Worm (Caenorhabditis elegans) whole organism, L4 larva: ENCODE measurements around the gene tdpo-1.

Source experiments
- F26F4.8 ChIP-seq: fragments of 200-800 bp; sonication (Bioruptor generic); conservative IDR thresholded peaks from 2 replicates; pipeline ENCODE4 v1.3.6; 2022; ENCODE audit warnings: missing genetic modification characterization, missing compliant biosample characterization
- F44E2.7 ChIP-seq: fragments of 200-800 bp; sonication (Bioruptor generic); IDR thresholded peaks from 2 replicates; pipeline ENCODE4 v2.1.2; 2022; ENCODE audit warnings: missing genetic modification characterization, missing compliant biosample characterization
- Y48G9A.11 ChIP-seq: fragments of 200-800 bp; sonication (Bioruptor generic); IDR thresholded peaks from 2 replicates; pipeline ENCODE4 v1.3.6; 2022; ENCODE audit warnings: missing genetic modification reagents, missing genetic modification characterization, missing compliant biosample characterization
- Y5F2A.4 ChIP-seq: fragments of 200-800 bp; sonication (Bioruptor generic); optimal IDR thresholded peaks from 2 replicates; lab custom pipeline; 2018; ENCODE audit warnings: mild to moderate bottlenecking, missing genetic modification characterization, missing compliant biosample characterization
- ZK337.2 ChIP-seq: fragments of 200-800 bp; sonication (Bioruptor generic); IDR thresholded peaks from 2 replicates; pipeline ENCODE4 v1.3.6; 2022; ENCODE audit warnings: missing genetic modification reagents, missing genetic modification characterization, missing compliant biosample characterization
- aha-1 ChIP-seq: fragments of 150-350 bp; peaks from one replicate; lab custom pipeline; 2014; ENCODE audit warnings: missing biosample characterization, missing genetic modification characterization
- aly-2 ChIP-seq: sonication (generic microtip); optimal IDR thresholded peaks from 2 replicates; lab custom pipeline; 2018; ENCODE audit warnings: missing biosample characterization, missing genetic modification characterization
- ama-1 ChIP-seq: fragments of 150-350 bp; optimal IDR thresholded peaks from 2 replicates; lab custom pipeline; 2014; ENCODE audit warnings: inconsistent platforms, mixed read lengths
- attf-4 ChIP-seq: sonication (generic microtip); optimal IDR thresholded peaks from 3 replicates; lab custom pipeline; 2017; ENCODE audit warnings: missing biosample characterization, missing genetic modification characterization
- ceh-28 ChIP-seq: fragments of 150-350 bp; optimal IDR thresholded peaks from 2 replicates; lab custom pipeline; 2014; ENCODE audit warnings: missing biosample characterization, missing genetic modification reagents, missing genetic modification characterization
- ceh-62 ChIP-seq: sonication (generic microtip); optimal IDR thresholded peaks from 2 replicates; lab custom pipeline; 2017; ENCODE audit warnings: missing biosample characterization, missing genetic modification characterization
- cey-2 ChIP-seq: sonication (generic microtip); optimal IDR thresholded peaks from 3 replicates; lab custom pipeline; 2017; ENCODE audit warnings: missing genetic modification characterization, mild to moderate bottlenecking, missing compliant biosample characterization, antibody characterized with exemption, borderline replicate concordance; ENCODE audit not compliant: insufficient read depth
- daf-19 ChIP-seq: fragments of 200-800 bp; sonication (Bioruptor generic); conservative IDR thresholded peaks from 2 replicates; pipeline ENCODE4 v1.3.6; 2022; ENCODE audit warnings: missing genetic modification characterization, missing compliant biosample characterization
- dmd-8 ChIP-seq: fragments of 200-800 bp; sonication (Bioruptor generic); IDR thresholded peaks from 2 replicates; pipeline ENCODE4 v1.3.6; 2022; ENCODE audit warnings: missing genetic modification characterization, missing compliant biosample characterization
- dmd-9 ChIP-seq: fragments of 200-800 bp; sonication (Bioruptor generic); IDR thresholded peaks from 2 replicates; pipeline ENCODE4 v1.3.6; 2022; ENCODE audit warnings: missing genetic modification reagents, missing genetic modification characterization, missing compliant biosample characterization
- duxl-1 ChIP-seq: sonication (generic microtip); optimal IDR thresholded peaks from 2 replicates; lab custom pipeline; 2016; ENCODE audit warnings: mild to moderate bottlenecking, missing genetic modification characterization, moderate library complexity, missing compliant biosample characterization; ENCODE audit not compliant: poor library complexity
- egl-27 ChIP-seq: sonication (generic microtip); optimal IDR thresholded peaks from 3 replicates; lab custom pipeline; 2017; ENCODE audit warnings: missing biosample characterization, missing genetic modification reagents, missing genetic modification characterization
- egl-43 ChIP-seq: fragments of 200-800 bp; sonication (Bioruptor generic); IDR thresholded peaks from 2 replicates; pipeline ENCODE4 v1.3.6; 2022; ENCODE audit warnings: missing genetic modification reagents, missing genetic modification characterization, missing compliant biosample characterization
- fkh-10 ChIP-seq: fragments of 150-350 bp; optimal IDR thresholded peaks from 2 replicates; lab custom pipeline; 2014; ENCODE audit warnings: missing biosample characterization, missing genetic modification reagents, missing genetic modification characterization
- fos-1 ChIP-seq: fragments of 150-350 bp; optimal IDR thresholded peaks from 2 replicates; lab custom pipeline; 2014; ENCODE audit warnings: missing biosample characterization, missing genetic modification characterization
- hif-1 ChIP-seq, 2 experiments: sonication (generic microtip); optimal IDR thresholded peaks; 2 replicates each; lab custom pipeline; 2016 to 2017; ENCODE audit warnings: missing compliant biosample characterization in 2 of 2, missing genetic modification characterization in 2 of 2, missing genetic modification reagents in 2 of 2, missing genotype in 2 of 2, mild to moderate bottlenecking in 1 of 2
- lin-1 ChIP-seq: fragments of 200-800 bp; sonication (Bioruptor generic); IDR thresholded peaks from 2 replicates; pipeline ENCODE4 v1.3.6; 2022; ENCODE audit warnings: missing genetic modification reagents, missing genetic modification characterization, missing compliant biosample characterization
- lin-38 ChIP-seq: fragments of 200-800 bp; sonication (Bioruptor generic); IDR thresholded peaks from 2 replicates; pipeline ENCODE4 v1.3.6; 2022; ENCODE audit warnings: missing genetic modification reagents, missing genetic modification characterization, missing compliant biosample characterization
- lsy-2 ChIP-seq, 2 experiments: fragments of 150-350 bp in 1 of 2; sonication (generic microtip) in 1 of 2; optimal IDR thresholded peaks; 2 replicates each; lab custom pipeline; 2014 to 2017; ENCODE audit warnings: missing biosample characterization in 2 of 2, missing genetic modification characterization in 2 of 2
- madf-9 ChIP-seq: fragments of 200-800 bp; sonication (Bioruptor generic); conservative IDR thresholded peaks from 2 replicates; pipeline ENCODE4 v1.3.6; 2022; ENCODE audit warnings: missing genetic modification reagents, missing genetic modification characterization, missing compliant biosample characterization
- mep-1 ChIP-seq: fragments of 150-350 bp; sonication (generic microtip); optimal IDR thresholded peaks from 3 replicates; lab custom pipeline; 2014; ENCODE audit warnings: missing biosample characterization, missing genetic modification characterization
- mes-2 ChIP-seq: sonication (generic microtip); optimal IDR thresholded peaks from 2 replicates; lab custom pipeline; 2016; ENCODE audit warnings: missing genotype, mild to moderate bottlenecking, missing genetic modification characterization, missing compliant biosample characterization; ENCODE audit not compliant: poor library complexity, severe bottlenecking
- mxl-2 ChIP-seq: fragments of 200-800 bp; sonication (Bioruptor generic); conservative IDR thresholded peaks from 2 replicates; pipeline ENCODE4 v1.3.6; 2022; ENCODE audit warnings: missing genetic modification reagents, missing genetic modification characterization, missing compliant biosample characterization
- nhr-10 ChIP-seq: fragments of 150-350 bp; optimal IDR thresholded peaks from 2 replicates; lab custom pipeline; 2014; ENCODE audit warnings: missing biosample characterization, missing genetic modification characterization
- nhr-111 ChIP-seq: fragments of 200-800 bp; sonication (Bioruptor generic); optimal IDR thresholded peaks from 2 replicates; lab custom pipeline; 2018; ENCODE audit warnings: mild to moderate bottlenecking, missing genetic modification characterization, missing compliant biosample characterization
- nhr-42 ChIP-seq: fragments of 200-800 bp; sonication (Bioruptor generic); IDR thresholded peaks from 2 replicates; pipeline ENCODE4 v1.3.6; 2022; ENCODE audit warnings: missing genetic modification characterization, missing compliant biosample characterization
- nhr-76 ChIP-seq: fragments of 150-350 bp; optimal IDR thresholded peaks from 2 replicates; lab custom pipeline; 2014; ENCODE audit warnings: missing biosample characterization, missing genetic modification characterization
- tag-97 ChIP-seq: fragments of 200-800 bp; sonication (Bioruptor generic); IDR thresholded peaks from 2 replicates; pipeline ENCODE4 v1.3.6; 2022; ENCODE audit warnings: missing genetic modification characterization, missing compliant biosample characterization
- tra-1 ChIP-seq: fragments of 200-800 bp; sonication (Bioruptor generic); IDR thresholded peaks from 2 replicates; pipeline ENCODE4 v1.3.6; 2022; ENCODE audit warnings: missing genetic modification reagents, missing genetic modification characterization, missing compliant biosample characterization
- unc-130 ChIP-seq: sonication (generic microtip); optimal IDR thresholded peaks from 2 replicates; lab custom pipeline; 2016; ENCODE audit warnings: missing genetic modification reagents, missing genetic modification characterization, missing compliant biosample characterization
- unc-39 ChIP-seq: sonication (generic microtip); optimal IDR thresholded peaks from 2 replicates; lab custom pipeline; 2017; ENCODE audit warnings: missing biosample characterization, missing genetic modification characterization
- unc-62 ChIP-seq, 3 experiments: fragments of 150-350 bp in 1 of 3; sonication (generic microtip); optimal IDR thresholded peaks in 2 of 3; peaks in 1 of 3; 1 replicate in 1 of 3; 2 replicates in 2 of 3; lab custom pipeline; 2014 to 2017; ENCODE audit warnings: missing biosample characterization in 3 of 3, missing genetic modification characterization in 3 of 3, missing genetic modification reagents in 3 of 3, missing genotype in 1 of 3
- vab-7 ChIP-seq: fragments of 200-800 bp; sonication (Bioruptor generic); IDR thresholded peaks from 2 replicates; pipeline ENCODE4 v1.3.6; 2022; ENCODE audit warnings: missing genetic modification reagents, missing genetic modification characterization, missing compliant biosample characterization
- zfp-2 ChIP-seq: sonication (generic microtip); optimal IDR thresholded peaks from 2 replicates; lab custom pipeline; 2016; ENCODE audit warnings: mild to moderate bottlenecking, missing genetic modification characterization, missing compliant biosample characterization

Gene tdpo-1

DNA sequence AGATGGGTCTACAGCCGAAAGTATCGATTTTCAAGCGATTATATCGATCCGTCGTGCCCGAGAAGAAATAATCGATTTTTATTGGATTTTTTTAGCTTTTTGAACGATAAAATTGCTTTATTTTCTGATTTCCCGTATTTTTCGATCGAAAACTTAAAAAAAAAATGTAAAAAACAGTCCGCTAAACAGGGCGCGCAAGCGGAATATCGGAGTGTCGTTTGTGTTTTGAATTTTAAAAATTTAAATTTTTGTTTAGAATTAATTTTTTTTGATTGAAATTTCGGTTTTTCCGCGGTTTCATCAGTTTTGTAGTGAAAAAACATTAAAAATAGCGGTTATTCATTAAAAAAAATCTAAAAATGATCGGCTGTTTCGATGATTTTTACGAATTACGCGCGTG, 10.5 kb downstream of the tdpo-1 start:
- TF ChIP-seq aly-2 (tag; lab: Kevin White, UChicago) (no peak), ceh-62 (no peak), mxl-2 (GFP tag; lab: Robert Waterston, UW) (no peak), dmd-8 (GFP tag; lab: Robert Waterston, UW) (no peak), hif-1 (tag; optimal IDR thresholded peaks at IDR 0.05; lab: Kevin White, UChicago) (no peak), lin-1 (no peak), Y48G9A.11 (GFP tag; lab: Robert Waterston, UW) (peak; percentile 89), fkh-10 (GFP tag; lab: Kevin White, UChicago) (no peak)
- TF ChIP-seq, all 104 proteins: peak for 1

DNA sequence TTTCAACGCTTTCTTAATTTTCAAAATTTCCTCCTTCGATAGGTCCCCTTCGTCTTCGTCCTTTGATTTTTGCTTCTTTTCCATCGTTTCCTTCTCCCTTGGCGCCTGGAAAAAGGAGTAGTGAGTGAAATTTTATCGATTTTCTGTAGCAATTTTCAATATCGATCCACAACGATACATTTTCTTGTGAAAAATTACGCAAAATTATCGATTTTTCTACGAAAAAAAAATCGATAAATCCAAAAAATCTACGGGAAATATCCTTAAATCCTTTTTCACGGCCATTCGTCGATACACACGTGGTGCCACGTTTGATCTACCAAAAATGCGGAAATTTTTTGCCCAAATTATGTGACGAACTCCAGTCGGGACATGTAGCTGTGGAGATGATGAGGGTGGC, 11.4 kb downstream of the tdpo-1 start:
- TF ChIP-seq cey-2 (no peak), ceh-28 (peak; percentile 67)

DNA sequence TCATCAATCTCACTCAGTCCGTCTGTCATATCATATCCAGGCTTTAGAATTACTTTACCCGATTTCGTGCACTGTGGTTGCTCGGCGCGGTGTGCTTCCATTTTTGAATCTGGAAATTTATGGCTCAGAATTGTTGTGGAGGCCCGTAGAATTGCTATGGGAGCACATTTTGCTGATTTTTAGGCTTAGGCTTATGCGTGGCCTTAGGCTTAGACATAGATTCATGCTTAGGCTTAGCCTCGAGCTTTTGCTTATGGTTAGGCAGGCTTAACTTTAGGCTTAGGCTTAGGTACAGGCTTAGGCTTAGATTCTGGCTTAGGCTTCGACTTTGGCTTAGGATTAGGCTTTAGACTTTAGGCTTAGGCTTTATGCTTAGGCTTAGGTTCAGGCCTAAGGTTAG, 12.6 kb downstream of the tdpo-1 start, which contains the start of gene Y76B12C.4:
Y76B12C.4 (minus strand) TSS at position 101 of the 400 bp plus-strand sequence.
- no peak for TF ChIP-seq vab-7 (GFP tag; lab: Robert Waterston, UW)
- no peak for TF ChIP-seq unc-130 (GFP tag; lab: Kevin White, UChicago)
- no peak for TF ChIP-seq daf-19 (GFP tag; lab: Robert Waterston, UW)
- TF ChIP-seq Y5F2A.4 (GFP tag; lab: Kevin White, UChicago): no peak
- no peak for TF ChIP-seq F26F4.8 (GFP tag; lab: Robert Waterston, UW)
- TF ChIP-seq nhr-76 (tag; lab: Kevin White, UChicago): no peak
- no peak for TF ChIP-seq egl-27
- TF ChIP-seq nhr-42: no peak
- no peak for TF ChIP-seq zfp-2

DNA sequence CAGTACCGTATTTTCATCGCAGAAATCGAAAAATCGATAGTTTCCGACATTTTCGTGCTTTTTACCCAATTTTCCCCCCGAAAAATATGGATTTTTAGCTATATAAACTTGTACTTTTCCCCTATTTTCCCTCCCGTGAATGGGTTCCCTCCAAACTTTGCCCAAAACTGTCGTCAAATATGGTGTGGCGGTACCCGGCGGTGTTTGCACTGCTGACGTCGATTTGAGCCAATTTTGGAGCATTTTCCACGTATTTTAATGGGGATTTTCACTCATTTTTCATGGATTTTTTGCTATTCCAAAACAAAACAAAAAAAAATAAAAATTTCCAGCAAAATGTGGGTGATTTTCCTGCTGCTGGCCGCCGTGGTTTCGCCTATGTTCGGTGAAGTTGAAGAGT, 13.7 kb downstream of the tdpo-1 start, which contains the start of gene Y76B12C.3:
Y76B12C.3 (plus strand) TSS at position 334 of the 400 bp plus-strand sequence.
- TF ChIP-seq lsy-2 (tag; optimal IDR thresholded peaks at IDR 0.05; lab: Kevin White, UChicago) (peak in 1 of 2 experiments; percentile 22), mes-2 (tag; lab: Kevin White, UChicago) (peak; percentile 11), attf-4 (tag; lab: Kevin White, UChicago) (no peak)
- TF ChIP-seq, all 104 proteins: peak for 2

DNA sequence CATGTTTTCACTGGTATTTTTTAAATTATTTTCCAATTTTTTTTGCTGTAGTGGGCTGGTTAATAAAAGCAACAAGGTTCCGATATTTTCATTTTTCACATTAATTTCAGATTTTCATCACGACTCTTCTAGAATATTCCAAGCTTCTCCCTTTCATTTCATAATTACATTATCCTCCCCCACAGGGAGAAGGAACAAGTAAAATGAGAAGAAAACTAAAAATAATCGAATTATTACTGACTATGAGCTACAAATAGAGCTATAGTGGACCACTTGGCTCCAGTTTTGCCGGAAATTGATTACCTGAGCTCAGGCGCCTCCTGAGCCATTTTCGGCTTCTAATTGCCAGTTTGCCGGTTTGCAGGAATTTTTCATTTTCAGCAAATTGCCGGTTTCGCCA, 15.9 kb downstream of the tdpo-1 start:
- TF ChIP-seq aha-1 (peak; percentile 57), nhr-111 (no peak)

DNA sequence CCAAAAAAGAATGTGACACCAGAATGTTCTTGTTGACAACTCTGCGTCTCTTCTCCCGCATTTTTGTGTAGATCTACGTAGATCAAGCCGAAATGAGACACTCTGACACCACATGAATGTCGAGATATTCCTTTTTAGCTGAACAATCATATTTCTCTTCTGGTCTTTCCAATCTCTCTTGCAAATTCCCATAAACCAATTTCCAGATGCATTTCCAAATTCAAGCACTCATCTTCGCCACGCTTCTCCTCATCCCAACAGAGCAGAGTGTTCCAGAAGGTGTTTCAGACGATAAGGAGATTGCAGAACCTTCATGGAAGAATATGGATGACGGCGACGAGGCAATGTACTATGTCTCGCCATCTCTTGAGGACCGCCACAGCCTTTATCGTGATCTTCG, 20.1 kb downstream of the tdpo-1 start, which contains the start of gene Y76B12C.8:
Y76B12C.8 (plus strand) TSS at position 207 of the 400 bp plus-strand sequence.
- TF ChIP-seq Y48G9A.11 (GFP tag; lab: Robert Waterston, UW) (no peak), unc-62 (GFP tag; optimal IDR thresholded peaks at IDR 0.05 in 1 of 2; lab: Kevin White, UChicago) (peak in 1 of 2 experiments; percentile 94), unc-62 (tag; optimal IDR thresholded peaks at IDR 0.05; lab: Kevin White, UChicago) (no peak), mes-2 (tag; lab: Kevin White, UChicago) (no peak)

DNA sequence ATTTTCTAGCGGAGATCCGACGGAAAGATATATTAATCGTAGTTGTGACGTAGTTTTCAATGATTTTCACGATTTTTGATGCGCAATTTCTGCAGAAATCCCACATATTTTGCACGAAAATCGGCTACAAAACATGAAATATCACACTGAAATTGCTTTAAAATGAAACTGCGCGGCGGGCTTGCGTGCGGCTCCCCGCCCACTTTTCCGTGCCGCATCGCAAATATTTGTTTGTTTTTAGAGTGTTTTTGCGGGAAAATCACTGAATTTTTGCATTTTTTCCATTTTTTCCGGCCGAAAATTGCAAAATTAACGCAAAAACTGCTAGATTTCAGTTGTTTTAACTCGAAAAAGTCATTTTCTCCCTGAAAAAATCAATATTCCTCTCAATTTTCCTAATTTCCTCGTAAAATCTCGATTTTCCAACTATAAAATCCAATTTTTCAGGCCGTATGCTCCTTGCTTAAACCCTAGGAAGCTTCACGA, 21.4 kb downstream of the tdpo-1 start, which contains the start of gene Y76B12C.6:
Y76B12C.6 (plus strand) TSS at position 436 of the 486 bp plus-strand sequence.
- TF ChIP-seq ceh-28 (no peak), lin-38 (GFP tag; lab: Robert Waterston, UW) (peak; percentile 59), ama-1 (lab: Kevin White, UChicago) (no peak), unc-39 (no peak), nhr-10 (tag; lab: Kevin White, UChicago) (no peak), aly-2 (tag; lab: Kevin White, UChicago) (no peak), fos-1 (tag; lab: Kevin White, UChicago) (no peak), egl-43 (GFP tag; lab: Robert Waterston, UW) (no peak), tag-97 (no peak), fkh-10 (GFP tag; lab: Kevin White, UChicago) (no peak), mep-1 (tag; lab: Kevin White, UChicago) (peak; percentile 2), dmd-9 (GFP tag; lab: Robert Waterston, UW) (no peak), tra-1 (GFP tag; lab: Robert Waterston, UW) (no peak), Y48G9A.11 (GFP tag; lab: Robert Waterston, UW) (no peak; the same call in 1 of the 2 replicates), F26F4.8 (GFP tag; lab: Robert Waterston, UW) (no peak), duxl-1 (tag; lab: Kevin White, UChicago) (no peak), ceh-62 (no peak), nhr-76 (tag; lab: Kevin White, UChicago) (no peak), F44E2.7 (GFP tag; lab: Robert Waterston, UW) (no peak), madf-9 (GFP tag; lab: Robert Waterston, UW) (no peak), ZK337.2 (GFP tag; lab: Robert Waterston, UW) (no peak)
